Fruit fly (Drosophila melanogaster): ENCODE data around the gene aus.

aus gene

dm6 chr3R:21268873-21269272 lies 80.5 kb downstream of the aus start, which contains the start of gene Rab1 (continued):
- TF ChIP-seq Eip74EF (GFP tag; optimal IDR thresholded peaks at IDR 0.05) (no peak), Trl (optimal IDR thresholded peaks at IDR 0.05) (no peak), Trl (GFP tag; optimal IDR thresholded peaks at IDR 0.05) (peak; percentile 16), slou (GFP tag; optimal IDR thresholded peaks at IDR 0.05) (no peak), CG8281 (tag; optimal IDR thresholded peaks at IDR 0.05) (peak; percentile 25), bigmax (GFP tag; optimal IDR thresholded peaks at IDR 0.05) (no peak), CG17385 (GFP tag; optimal IDR thresholded peaks at IDR 0.05) (peak; percentile 19), chif (GFP tag; optimal IDR thresholded peaks at IDR 0.05) (peak; percentile 5 to 15), CG6765 (GFP tag; optimal IDR thresholded peaks at IDR 0.05) (peak; percentile 6), CG10565 (GFP tag; optimal IDR thresholded peaks at IDR 0.05) (no peak), gcm2 (GFP tag; optimal IDR thresholded peaks at IDR 0.05) (no peak), CG8944 (GFP tag; optimal IDR thresholded peaks at IDR 0.05) (peak; percentile 21), danr (GFP tag; IDR thresholded peaks at IDR 0.05) (no peak), D19A (tag; optimal IDR thresholded peaks at IDR 0.05) (no peak), Camta (GFP tag; optimal IDR thresholded peaks at IDR 0.05) (no peak), pfk (GFP tag; optimal IDR thresholded peaks at IDR 0.05) (peak; percentile 47), CG11560 (tag; IDR thresholded peaks at IDR 0.05) (no peak), CG4282 (GFP tag; optimal IDR thresholded peaks at IDR 0.05) (no peak), CG15479 (GFP tag; optimal IDR thresholded peaks at IDR 0.05) (no peak), insv (GFP tag; optimal IDR thresholded peaks at IDR 0.05) (peak in 1 of 2 experiments; percentile 1), CG10431 (GFP tag; optimal IDR thresholded peaks at IDR 0.05) (no peak), CG13775 (GFP tag; optimal IDR thresholded peaks at IDR 0.05) (no peak), CG13123 (GFP tag; optimal IDR thresholded peaks at IDR 0.05) (no peak), dysf (GFP tag; IDR thresholded peaks at IDR 0.05) (peak; percentile 24; the same call in 1 of the 3 replicates), CG8924 (tag; optimal IDR thresholded peaks at IDR 0.05) (no peak), CG8290 (GFP tag; optimal IDR thresholded peaks at IDR 0.05) (peak; percentile 17), CG8290 (tag; optimal IDR thresholded peaks at IDR 0.05) (peak in 1 of 2 experiments; percentile 71), crp (GFP tag; optimal IDR thresholded peaks at IDR 0.05) (peak; percentile 4 to 81), twi (tag; optimal IDR thresholded peaks at IDR 0.05) (peak; percentile 9), Atf3 (GFP tag; optimal IDR thresholded peaks at IDR 0.05) (no peak), CG7987 (GFP tag; optimal IDR thresholded peaks at IDR 0.05) (peak; percentile 38), Jarid2 (GFP tag; optimal IDR thresholded peaks at IDR 0.05) (no peak), CG2678 (tag; optimal IDR thresholded peaks at IDR 0.05) (peak; percentile 41), CG5180 (GFP tag; optimal IDR thresholded peaks at IDR 0.05) (no peak), dmrt11E (tag; optimal IDR thresholded peaks at IDR 0.05) (no peak), Fer2 (tag; optimal IDR thresholded peaks at IDR 0.05) (no peak), Lpt (GFP tag; optimal IDR thresholded peaks at IDR 0.05) (no peak), CG31365 (tag; optimal IDR thresholded peaks at IDR 0.05) (peak; percentile 11), GATAe (GFP tag; conservative IDR thresholded peaks at IDR 0.05) (no peak), CG9609 (GFP tag; optimal IDR thresholded peaks at IDR 0.05) (peak; percentile 40), CG31388 (GFP tag; optimal IDR thresholded peaks at IDR 0.05) (no peak), pzg (GFP tag; optimal IDR thresholded peaks at IDR 0.05) (peak; percentile 74), CG11247 (GFP tag; IDR thresholded peaks at IDR 0.05) (no peak), CG15073 (GFP tag; optimal IDR thresholded peaks at IDR 0.05) (no peak), Ravus (GFP tag; IDR thresholded peaks at IDR 0.05) (no peak), CG16815 (GFP tag; optimal IDR thresholded peaks at IDR 0.05) (no peak), CkIIα-i1 (GFP tag; IDR thresholded peaks at IDR 0.05) (no peak), dpn (GFP tag; optimal IDR thresholded peaks at IDR 0.05) (peak; percentile 29 to 33), MBD-R2 (GFP tag; IDR thresholded peaks at IDR 0.05) (peak; percentile 78), tin (GFP tag; optimal IDR thresholded peaks at IDR 0.05) (peak; percentile 46), shn (GFP tag; optimal IDR thresholded peaks at IDR 0.05) (peak; percentile 26), Taf1 (GFP tag; IDR thresholded peaks at IDR 0.05) (no peak)

Measured in whole organism, embryonic.